Fruit fly (Drosophila melanogaster): ENCODE data around the gene Grip163.

Gene Grip163

dm6 chr3L:12024947-12025346 lies 27.0 kb upstream of the Grip163 start (continued):
- no peak for TF ChIP-seq nerfin-2 (GFP tag; IDR thresholded peaks at IDR 0.05; ENCODE audit: partially characterized antibody)
- TF ChIP-seq CG1792 (GFP tag; optimal IDR thresholded peaks at IDR 0.05), result no peak
- TF ChIP-seq ttk (GFP tag; IDR thresholded peaks at IDR 0.05), result no peak
- TF ChIP-seq toy (GFP tag; IDR thresholded peaks at IDR 0.05), result no peak
- TF ChIP-seq Doc3 (GFP tag; IDR thresholded peaks at IDR 0.05; ENCODE audit: partially characterized antibody), result no peak
- TF ChIP-seq ase (GFP tag; IDR thresholded peaks at IDR 0.05), result no peak
- TF ChIP-seq slp2 (GFP tag; optimal IDR thresholded peaks at IDR 0.05), result no peak
- no peak for TF ChIP-seq pros (GFP tag; optimal IDR thresholded peaks at IDR 0.05)
- no peak for TF ChIP-seq sima (GFP tag; optimal IDR thresholded peaks at IDR 0.05)
- TF ChIP-seq Bteb2 (GFP tag; optimal IDR thresholded peaks at IDR 0.05), result no peak
- no peak for TF ChIP-seq peb (GFP tag; IDR thresholded peaks at IDR 0.05)
- no peak for TF ChIP-seq Oaz (GFP tag; IDR thresholded peaks at IDR 0.05)
- TF ChIP-seq Eip74EF (GFP tag; optimal IDR thresholded peaks at IDR 0.05), result no peak
- TF ChIP-seq Ssrp (tag; optimal IDR thresholded peaks at IDR 0.05), result no peak
- TF ChIP-seq sens (GFP tag), result peak; percentile 8

dm6 chr3L:12023137-12023792 lies 25.3 kb upstream of the Grip163 start:
- TF ChIP-seq CG13894 (tag; optimal IDR thresholded peaks at IDR 0.05) (no peak), D19B (GFP tag; optimal IDR thresholded peaks at IDR 0.05) (no peak), Ssrp (tag; optimal IDR thresholded peaks at IDR 0.05) (peak; percentile 33), usp (GFP tag; optimal IDR thresholded peaks at IDR 0.05) (no peak), fru (optimal IDR thresholded peaks at IDR 0.05) (no peak), CG18262 (tag; optimal IDR thresholded peaks at IDR 0.05) (peak; percentile 18), CG9215 (GFP tag; IDR thresholded peaks at IDR 0.05) (no peak), fd96Cb (tag; optimal IDR thresholded peaks at IDR 0.05) (no peak), unpg (GFP tag; optimal IDR thresholded peaks at IDR 0.05) (peak; percentile 1), CG17359 (tag; optimal IDR thresholded peaks at IDR 0.05) (peak; percentile 44), phol (tag; optimal IDR thresholded peaks at IDR 0.05) (peak; percentile 5), CG2678 (tag; optimal IDR thresholded peaks at IDR 0.05) (peak; percentile 9), Pdp1 (GFP tag; optimal IDR thresholded peaks at IDR 0.05) (no peak), Blimp-1 (GFP tag; optimal IDR thresholded peaks at IDR 0.05) (peak; percentile 29), Lhr (GFP tag; optimal IDR thresholded peaks at IDR 0.05) (no peak), dmrt11E (tag; optimal IDR thresholded peaks at IDR 0.05) (peak; percentile 9), row (GFP tag; IDR thresholded peaks at IDR 0.05) (peak; percentile 41; the same call in 1 of the 3 replicates), maf-S (GFP tag; optimal IDR thresholded peaks at IDR 0.05) (no peak), grau (tag; optimal IDR thresholded peaks at IDR 0.05) (no peak), CG10543 (GFP tag; optimal IDR thresholded peaks at IDR 0.05) (no peak), CG6854 (GFP tag; optimal IDR thresholded peaks at IDR 0.05) (no peak), HHEX (GFP tag; optimal IDR thresholded peaks at IDR 0.05) (no peak), D (optimal IDR thresholded peaks at IDR 0.05) (no peak), D (GFP tag; optimal IDR thresholded peaks at IDR 0.05) (no peak), TFAM (GFP tag; optimal IDR thresholded peaks at IDR 0.05) (no peak), CG10274 (GFP tag; optimal IDR thresholded peaks at IDR 0.05) (no peak), Vsx1 (GFP tag; optimal IDR thresholded peaks at IDR 0.05) (no peak), CG1602 (GFP tag; optimal IDR thresholded peaks at IDR 0.05) (no peak), CkIIα-i1 (GFP tag; IDR thresholded peaks at IDR 0.05) (no peak), ttk (GFP tag; IDR thresholded peaks at IDR 0.05) (no peak), psq (GFP tag; optimal IDR thresholded peaks at IDR 0.05) (no peak), CG10321 (GFP tag; IDR thresholded peaks at IDR 0.05) (no peak), CG11398 (GFP tag; optimal IDR thresholded peaks at IDR 0.05) (no peak), Sox100B (GFP tag; optimal IDR thresholded peaks at IDR 0.05) (no peak), knrl (GFP tag; IDR thresholded peaks at IDR 0.05; ENCODE audit: partially characterized antibody) (no peak), Oaz (GFP tag; IDR thresholded peaks at IDR 0.05) (no peak), Bteb2 (GFP tag; optimal IDR thresholded peaks at IDR 0.05) (no peak), CG11696 (GFP tag; IDR thresholded peaks at IDR 0.05) (peak; percentile 65; the same call in 1 of the 2 replicates)
